Fruit fly (Drosophila melanogaster): ENCODE measurements around the gene LKRSDH.

Gene LKRSDH

dm6 chr2L:7790448-7791355 lies 5.1 kb downstream of the LKRSDH start, which contains the start of gene CG7149 (continued):
- TF ChIP-seq CG16779 (tag; optimal IDR thresholded peaks at IDR 0.05) (peak; percentile 52), CG1621 (tag; optimal IDR thresholded peaks at IDR 0.05) (peak; percentile 41), CG31627 (GFP tag; optimal IDR thresholded peaks at IDR 0.05) (peak; percentile 47), CG8632 (GFP tag; optimal IDR thresholded peaks at IDR 0.05) (no peak), Ets96B (tag; optimal IDR thresholded peaks at IDR 0.05) (peak; percentile 15), Hr38 (GFP tag; optimal IDR thresholded peaks at IDR 0.05) (no peak), Blimp-1 (GFP tag; optimal IDR thresholded peaks at IDR 0.05) (peak; percentile 1), CG34406 (GFP tag; optimal IDR thresholded peaks at IDR 0.05) (no peak), eg (GFP tag; IDR thresholded peaks at IDR 0.05) (no peak), CG8119 (GFP tag; IDR thresholded peaks at IDR 0.05) (no peak), Eip93F (GFP tag; optimal IDR thresholded peaks at IDR 0.05) (no peak), CG10669 (GFP tag; optimal IDR thresholded peaks at IDR 0.05) (peak; percentile 16), ss (GFP tag; optimal IDR thresholded peaks at IDR 0.05) (peak in 1 of 2 experiments; percentile 17), CG15336 (GFP tag; IDR thresholded peaks at IDR 0.05) (no peak), acj6 (GFP tag; optimal IDR thresholded peaks at IDR 0.05) (peak; percentile 34), achi (GFP tag; optimal IDR thresholded peaks at IDR 0.05) (no peak), fd59A (GFP tag; optimal IDR thresholded peaks at IDR 0.05) (no peak), dac (GFP tag; optimal IDR thresholded peaks at IDR 0.05) (no peak), Sox15 (GFP tag; optimal IDR thresholded peaks at IDR 0.05) (no peak), CG6163 (GFP tag; IDR thresholded peaks at IDR 0.05) (no peak; the same call in 2 of the 3 replicates), esn (GFP tag; optimal IDR thresholded peaks at IDR 0.05) (peak; percentile 60), CG4318 (GFP tag; optimal IDR thresholded peaks at IDR 0.05) (no peak), pdm3 (GFP tag; optimal IDR thresholded peaks at IDR 0.05) (peak; percentile 26), CG3919 (GFP tag; optimal IDR thresholded peaks at IDR 0.05) (no peak), CG6276 (GFP tag; optimal IDR thresholded peaks at IDR 0.05) (no peak), Hr39 (GFP tag; optimal IDR thresholded peaks at IDR 0.05) (peak; percentile 20), topi (GFP tag; optimal IDR thresholded peaks at IDR 0.05) (peak; percentile 22), salr (GFP tag; optimal IDR thresholded peaks at IDR 0.05) (no peak), CG8319 (GFP tag; optimal IDR thresholded peaks at IDR 0.05) (no peak), Gug (GFP tag; IDR thresholded peaks at IDR 0.05) (no peak), OdsH (GFP tag; optimal IDR thresholded peaks at IDR 0.05) (peak; percentile 33), Sox102F (GFP tag; optimal IDR thresholded peaks at IDR 0.05) (peak; percentile 14), dsx (GFP tag; optimal IDR thresholded peaks at IDR 0.05; ENCODE audit: poor library complexity, severe bottlenecking) (no peak), CG10631 (GFP tag; optimal IDR thresholded peaks at IDR 0.05) (peak; percentile 8), Ets21C (GFP tag; optimal IDR thresholded peaks at IDR 0.05) (peak; percentile 13), lz (GFP tag; optimal IDR thresholded peaks at IDR 0.05) (peak; percentile 40), fkh (GFP tag; optimal IDR thresholded peaks at IDR 0.05) (no peak)

- no peak for TF ChIP-seq Eip75B (GFP tag; optimal IDR thresholded peaks at IDR 0.05)
- no peak for TF ChIP-seq CG32006 (GFP tag; optimal IDR thresholded peaks at IDR 0.05)
- no peak for TF ChIP-seq CG9139 (GFP tag; optimal IDR thresholded peaks at IDR 0.05)
- TF ChIP-seq CG1621 (tag; optimal IDR thresholded peaks at IDR 0.05): no peak
- TF ChIP-seq acj6 (GFP tag; optimal IDR thresholded peaks at IDR 0.05): no peak
- no peak for TF ChIP-seq cyc (GFP tag; optimal IDR thresholded peaks at IDR 0.05)
- TF ChIP-seq Lpt (GFP tag; optimal IDR thresholded peaks at IDR 0.05): no peak
- TF ChIP-seq vri (GFP tag; optimal IDR thresholded peaks at IDR 0.05): no peak
- no peak for TF ChIP-seq svp (GFP tag)
- TF ChIP-seq CG31627 (GFP tag; optimal IDR thresholded peaks at IDR 0.05): no peak
- TF ChIP-seq CG10669 (GFP tag; optimal IDR thresholded peaks at IDR 0.05): no peak
- TF ChIP-seq OdsH (GFP tag; optimal IDR thresholded peaks at IDR 0.05): no peak
Observed at dm6 chr2L:7790081-7790447, 5.7 kb downstream of the LKRSDH start.

All from whole organism, prepupa.